Worm (Caenorhabditis elegans): ENCODE measurements around the gene str-180.

ce11 chrV:6631866-6632265, 36.8 kb downstream of the str-180 start:
- TF ChIP-seq him-1 (tag; optimal IDR thresholded peaks at IDR 0.05) (no peak), dao-5 (tag; optimal IDR thresholded peaks at IDR 0.05) (no peak)

Measured in whole organism, L4/young adult.